Worm (Caenorhabditis elegans): ENCODE measurements around the gene pfut-1.

Gene pfut-1

ce11 chrX:3165569-3165968 is at the start of gene pfut-1:
TSS of gene pfut-1 (plus strand) at chrX:3165826.
- no peak for TF ChIP-seq unc-62 (GFP tag; optimal IDR thresholded peaks at IDR 0.05)

- TF ChIP-seq unc-62 (GFP tag; optimal IDR thresholded peaks at IDR 0.05), result no peak
Measured at ce11 chrX:3116033-3116876, 49.4 kb upstream of the pfut-1 start, which contains the start of gene mai-1. TSS of gene mai-1 (minus strand) at chrX:3116589.

ce11 chrX:3117204-3117603 is 48.4 kb upstream of the pfut-1 start:
- TF ChIP-seq unc-62 (GFP tag; optimal IDR thresholded peaks at IDR 0.05), result no peak

ce11 chrX:3118596-3119287 is 46.9 kb upstream of the pfut-1 start:
- no peak for TF ChIP-seq unc-62 (GFP tag; optimal IDR thresholded peaks at IDR 0.05)

ce11 chrX:3119606-3120005 is 46.0 kb upstream of the pfut-1 start:
- TF ChIP-seq unc-62 (GFP tag; optimal IDR thresholded peaks at IDR 0.05), result no peak

- no peak for TF ChIP-seq unc-62 (GFP tag; optimal IDR thresholded peaks at IDR 0.05)
Measured at ce11 chrX:3126233-3126632, 39.4 kb upstream of the pfut-1 start.

ce11 chrX:3126979-3127378 is 38.6 kb upstream of the pfut-1 start, which contains the start of gene spc-1:
TSS of gene spc-1 (minus strand) at chrX:3127079.
- no peak for TF ChIP-seq unc-62 (GFP tag; optimal IDR thresholded peaks at IDR 0.05)

- no peak for TF ChIP-seq unc-62 (GFP tag; optimal IDR thresholded peaks at IDR 0.05)
Measured at ce11 chrX:3127626-3128142, 37.9 kb upstream of the pfut-1 start.

ce11 chrX:3135186-3135585 is 30.4 kb upstream of the pfut-1 start, which contains the start of gene K10B3.1:
TSS of gene K10B3.1 (plus strand) at chrX:3135486.
- no peak for TF ChIP-seq unc-62 (GFP tag; optimal IDR thresholded peaks at IDR 0.05)

ce11 chrX:3139516-3140301 is 25.9 kb upstream of the pfut-1 start:
- TF ChIP-seq unc-62 (GFP tag; optimal IDR thresholded peaks at IDR 0.05), result no peak

ce11 chrX:3141704-3142103 is 23.9 kb upstream of the pfut-1 start:
- TF ChIP-seq unc-62 (GFP tag; optimal IDR thresholded peaks at IDR 0.05), result no peak

- no peak for TF ChIP-seq unc-62 (GFP tag; optimal IDR thresholded peaks at IDR 0.05)
Measured at ce11 chrX:3145265-3145664, 20.4 kb upstream of the pfut-1 start, which contains the start of gene C15C7.4. TSS of gene C15C7.4 (plus strand) at chrX:3145565.

- TF ChIP-seq unc-62 (GFP tag; optimal IDR thresholded peaks at IDR 0.05), result no peak
Measured at ce11 chrX:3152361-3152760, 13.3 kb upstream of the pfut-1 start, which contains the start of gene bbln-1. TSS of gene bbln-1 (minus strand) at chrX:3152461.

ce11 chrX:3153133-3153532 is 12.5 kb upstream of the pfut-1 start:
- TF ChIP-seq unc-62 (GFP tag; optimal IDR thresholded peaks at IDR 0.05), result no peak

- TF ChIP-seq unc-62 (GFP tag; optimal IDR thresholded peaks at IDR 0.05), result no peak
Measured at ce11 chrX:3154562-3154961, 11.1 kb upstream of the pfut-1 start.
